Fruit fly (Drosophila melanogaster) whole organism, embryonic: ENCODE measurements around the gene CG7551.

Experiments used
- CG10267 ChIP-seq: fragments of 200-800 bp; sonication (Bioruptor generic); optimal IDR thresholded peaks from 2 replicates; lab custom pipeline; 2018; ENCODE audit warnings: missing biosample characterization, mild to moderate bottlenecking, missing genetic modification characterization, moderate library complexity
- CG11398 ChIP-seq: fragments of 200-800 bp; sonication (Bioruptor generic); optimal IDR thresholded peaks from 2 replicates; lab custom pipeline; 2016; ENCODE audit warnings: missing biosample characterization, missing genetic modification characterization
- CG12769 ChIP-seq: fragments of 200-800 bp; sonication (Bioruptor generic); optimal IDR thresholded peaks from 2 replicates; lab custom pipeline; 2019; ENCODE audit warnings: missing biosample characterization, mild to moderate bottlenecking, missing genetic modification characterization, moderate library complexity
- CG12942 ChIP-seq: fragments of 200-800 bp; sonication (Bioruptor generic); optimal IDR thresholded peaks from 3 replicates; lab custom pipeline; 2016; ENCODE audit warnings: missing biosample characterization, missing genetic modification characterization
- CG13775 ChIP-seq: fragments of 200-800 bp; sonication (Bioruptor generic); optimal IDR thresholded peaks from 3 replicates; lab custom pipeline; 2017; ENCODE audit warnings: missing biosample characterization, mild to moderate bottlenecking, missing genetic modification characterization
- CG13894 ChIP-seq: fragments of 200-800 bp; sonication (Bioruptor generic); optimal IDR thresholded peaks from 3 replicates; lab custom pipeline; 2018; ENCODE audit warnings: missing biosample characterization, mild to moderate bottlenecking, missing genetic modification characterization, moderate library complexity
- CG14014 ChIP-seq: fragments of 200-800 bp; sonication (Bioruptor generic); IDR thresholded peaks from 2 replicates; pipeline ENCODE4 v1.3.6; 2022; ENCODE audit warnings: missing biosample characterization, missing genetic modification characterization
- CG14050 ChIP-seq: fragments of 200-800 bp; sonication (Bioruptor generic); IDR thresholded peaks from 3 replicates; pipeline ENCODE4 v1.3.6; 2022; ENCODE audit warnings: missing biosample characterization, missing genetic modification characterization
- CG15073 ChIP-seq: fragments of 200-800 bp; sonication (Bioruptor generic); optimal IDR thresholded peaks from 2 replicates; lab custom pipeline; 2016; ENCODE audit warnings: missing biosample characterization, missing genetic modification characterization
- CG17912 ChIP-seq: fragments of 200-800 bp; sonication (Bioruptor generic); optimal IDR thresholded peaks from 2 replicates; lab custom pipeline; 2018; ENCODE audit warnings: missing biosample characterization, mild to moderate bottlenecking, missing genetic modification characterization
- CG2129 ChIP-seq: fragments of 200-800 bp; sonication (Bioruptor generic); IDR thresholded peaks from 2 replicates; pipeline ENCODE4 v1.3.6; 2022; ENCODE audit warnings: missing biosample characterization, missing genetic modification characterization; ENCODE audit not compliant: partially characterized antibody
- CG2889 ChIP-seq: fragments of 200-800 bp; sonication (Bioruptor generic); IDR thresholded peaks from 3 replicates; pipeline ENCODE4 v1.3.6; 2022; ENCODE audit warnings: missing biosample characterization, missing genetic modification characterization
- CG30020 ChIP-seq: fragments of 200-800 bp; optimal IDR thresholded peaks from 2 replicates; lab custom pipeline; 2019; ENCODE audit warnings: missing biosample characterization, mild to moderate bottlenecking, missing genetic modification characterization, moderate library complexity
- CG34422 ChIP-seq: fragments of 200-800 bp; sonication (Bioruptor generic); IDR thresholded peaks from 3 replicates; pipeline ENCODE4 v1.3.6; 2022; ENCODE audit warnings: missing biosample characterization, missing genetic modification characterization
- CG4730 ChIP-seq: fragments of 200-800 bp; sonication (Bioruptor generic); IDR thresholded peaks from 2 replicates; pipeline ENCODE4 v1.3.6; 2022; ENCODE audit warnings: missing biosample characterization, missing genetic modification characterization
- CG5245 ChIP-seq: fragments of 200-800 bp; sonication (Bioruptor generic); optimal IDR thresholded peaks from 3 replicates; lab custom pipeline; 2016; ENCODE audit warnings: missing biosample characterization, missing genetic modification characterization
- CG6175 ChIP-seq: fragments of 200-800 bp; sonication (Bioruptor generic); IDR thresholded peaks from 3 replicates; pipeline ENCODE4 v1.3.6; 2022; ENCODE audit warnings: missing biosample characterization, missing genetic modification characterization
- CG7745 ChIP-seq: fragments of 200-800 bp; sonication (Bioruptor generic); optimal IDR thresholded peaks from 2 replicates; lab custom pipeline; 2018; ENCODE audit warnings: missing biosample characterization, mild to moderate bottlenecking, missing genetic modification characterization, moderate library complexity
- CG7786 ChIP-seq: fragments of 200-800 bp; sonication (Bioruptor generic); optimal IDR thresholded peaks from 2 replicates; lab custom pipeline; 2016; ENCODE audit warnings: missing biosample characterization, missing genetic modification characterization
- CkIIα-i1 ChIP-seq: fragments of 200-800 bp; sonication (Bioruptor generic); IDR thresholded peaks from 2 replicates; pipeline ENCODE4 v1.3.6; 2022; ENCODE audit warnings: missing biosample characterization, missing genetic modification characterization
- HLH54F ChIP-seq: fragments of 200-800 bp; sonication (Bioruptor generic); optimal IDR thresholded peaks from 3 replicates; lab custom pipeline; 2016; ENCODE audit warnings: missing biosample characterization, missing genetic modification characterization
- Hr3 ChIP-seq: fragments of 200-800 bp; sonication (Bioruptor generic); optimal IDR thresholded peaks from 3 replicates; lab custom pipeline; 2016; ENCODE audit warnings: missing biosample characterization, missing genetic modification characterization
- Max ChIP-seq: fragments of 200-800 bp; sonication (Bioruptor generic); optimal IDR thresholded peaks from 2 replicates; lab custom pipeline; 2016; ENCODE audit warnings: missing biosample characterization, mild to moderate bottlenecking, missing genetic modification characterization
- Oli ChIP-seq: fragments of 200-800 bp; sonication (Bioruptor generic); optimal IDR thresholded peaks from 2 replicates; lab custom pipeline; 2018; ENCODE audit warnings: missing biosample characterization, mild to moderate bottlenecking, missing genetic modification characterization, moderate library complexity
- Opbp ChIP-seq: fragments of 200-800 bp; sonication (Bioruptor generic); IDR thresholded peaks from 3 replicates; pipeline ENCODE4 v1.3.6; 2022; ENCODE audit warnings: missing biosample characterization, missing genetic modification characterization; ENCODE audit not compliant: partially characterized antibody
- Rfx ChIP-seq: fragments of 200-800 bp; sonication (Bioruptor generic); IDR thresholded peaks from 2 replicates; pipeline ENCODE4 v1.3.6; 2022; ENCODE audit warnings: missing biosample characterization, missing genetic modification characterization
- ab ChIP-seq: fragments of 200-800 bp; sonication (Bioruptor generic); optimal IDR thresholded peaks from 2 replicates; lab custom pipeline; 2016; ENCODE audit warnings: missing biosample characterization, missing genetic modification characterization
- al ChIP-seq: fragments of 200-800 bp; sonication (Bioruptor generic); IDR thresholded peaks from 2 replicates; pipeline ENCODE4 v1.3.6; 2022; ENCODE audit warnings: missing biosample characterization, missing genetic modification characterization
- ato ChIP-seq: fragments of 200-800 bp; sonication (Bioruptor generic); IDR thresholded peaks from 2 replicates; pipeline ENCODE4 v1.3.6; 2022; ENCODE audit warnings: missing biosample characterization, missing genetic modification characterization; ENCODE audit not compliant: partially characterized antibody
- bcd ChIP-seq: fragments of 200-800 bp; sonication (Bioruptor generic); optimal IDR thresholded peaks from 2 replicates; lab custom pipeline; 2017; ENCODE audit warnings: missing biosample characterization, mild to moderate bottlenecking, missing genetic modification characterization
- cad ChIP-seq: fragments of >200 bp; optimal IDR thresholded peaks from 2 replicates; lab custom pipeline; 2017; ENCODE audit warnings: missing biosample characterization, missing genetic modification characterization
- crc ChIP-seq: fragments of 200-800 bp; sonication (Bioruptor generic); optimal IDR thresholded peaks from 2 replicates; lab custom pipeline; 2016; ENCODE audit warnings: missing biosample characterization, missing genetic modification characterization
- dmrt99B ChIP-seq: fragments of 200-800 bp; sonication (Bioruptor generic); optimal IDR thresholded peaks from 2 replicates; lab custom pipeline; 2018; ENCODE audit warnings: missing biosample characterization, mild to moderate bottlenecking, missing genetic modification characterization, moderate library complexity
- eve ChIP-seq, 2 experiments: fragments of >200 bp; optimal IDR thresholded peaks; 2 replicates each; lab custom pipeline; 2017; ENCODE audit warnings: missing biosample characterization in 2 of 2, missing genetic modification characterization in 2 of 2
- fd64A ChIP-seq: fragments of 200-800 bp; sonication (Bioruptor generic); optimal IDR thresholded peaks from 3 replicates; lab custom pipeline; 2018; ENCODE audit warnings: missing biosample characterization, mild to moderate bottlenecking, missing genetic modification characterization
- fru ChIP-seq: fragments of >200 bp; optimal IDR thresholded peaks from 2 replicates; lab custom pipeline; 2017
- ftz-f1 ChIP-seq: fragments of 200-800 bp; sonication (Bioruptor generic); optimal IDR thresholded peaks from 2 replicates; lab custom pipeline; 2016; ENCODE audit warnings: missing biosample characterization, missing genetic modification characterization
- gsb ChIP-seq: fragments of 200-800 bp; sonication (Bioruptor generic); IDR thresholded peaks from 2 replicates; pipeline ENCODE4 v1.3.6; 2022; ENCODE audit warnings: missing biosample characterization, missing genetic modification characterization
- ken ChIP-seq: fragments of 200-800 bp; sonication (Bioruptor generic); IDR thresholded peaks from 3 replicates; pipeline ENCODE4 v1.3.6; 2022; ENCODE audit warnings: missing biosample characterization, missing genetic modification characterization
- maf-S ChIP-seq: fragments of 200-800 bp; sonication (Bioruptor generic); optimal IDR thresholded peaks from 2 replicates; lab custom pipeline; 2016; ENCODE audit warnings: missing biosample characterization, missing genetic modification characterization
- peb ChIP-seq: fragments of 200-800 bp; sonication (Bioruptor generic); IDR thresholded peaks from 2 replicates; pipeline ENCODE4 v1.3.6; 2022; ENCODE audit warnings: missing biosample characterization, missing genetic modification characterization
- pzg ChIP-seq: fragments of 200-800 bp; sonication (Bioruptor generic); optimal IDR thresholded peaks from 3 replicates; lab custom pipeline; 2018; ENCODE audit warnings: missing biosample characterization, mild to moderate bottlenecking, missing genetic modification characterization, moderate library complexity
- rib ChIP-seq: fragments of 200-800 bp; sonication (Bioruptor generic); IDR thresholded peaks from 2 replicates; pipeline ENCODE4 v1.3.6; 2022; ENCODE audit warnings: missing biosample characterization, missing genetic modification characterization
- row ChIP-seq: fragments of 200-800 bp; sonication (Bioruptor generic); IDR thresholded peaks from 3 replicates; pipeline ENCODE4 v1.3.6; 2022; ENCODE audit warnings: missing biosample characterization, missing genetic modification characterization
- sqz ChIP-seq: fragments of 200-800 bp; sonication (Bioruptor generic); optimal IDR thresholded peaks from 3 replicates; lab custom pipeline; 2018; ENCODE audit warnings: missing biosample characterization, mild to moderate bottlenecking, missing genetic modification characterization
- trem ChIP-seq: fragments of 200-800 bp; optimal IDR thresholded peaks from 3 replicates; lab custom pipeline; 2019; ENCODE audit warnings: missing biosample characterization, mild to moderate bottlenecking, missing genetic modification characterization, moderate library complexity
- vvl ChIP-seq: fragments of 200-800 bp; sonication (Bioruptor generic); IDR thresholded peaks from 2 replicates; pipeline ENCODE4 v1.3.6; 2022; ENCODE audit warnings: missing biosample characterization, missing genetic modification characterization
- wdn ChIP-seq: fragments of 200-800 bp; sonication (Bioruptor generic); IDR thresholded peaks from 2 replicates; pipeline ENCODE4 v1.3.6; 2022; ENCODE audit warnings: missing biosample characterization, missing genetic modification characterization
- wek ChIP-seq: fragments of 200-800 bp; sonication (Bioruptor generic); optimal IDR thresholded peaks from 3 replicates; lab custom pipeline; 2018; ENCODE audit warnings: missing biosample characterization, mild to moderate bottlenecking, missing genetic modification characterization, moderate library complexity
- z ChIP-seq: fragments of 200-800 bp; sonication (Bioruptor generic); IDR thresholded peaks from 3 replicates; pipeline ENCODE4 v1.3.6; 2022; ENCODE audit warnings: missing biosample characterization, missing genetic modification characterization

Gene CG7551

dm6 chr3L:11417273-11418040, 40.8 kb upstream of the CG7551 start (continued):
- TF ChIP-seq CG11398 (GFP tag; lab: Kevin White, UChicago) = no peak
- 0 out of 2 replicates have a peak, but pooled peaks have one; percentile 41 for TF ChIP-seq rib (GFP tag; lab: Robert Waterston, UW)
- no peak for TF ChIP-seq CG15073 (GFP tag; lab: Kevin White, UChicago)
- peak; percentile 66 for TF ChIP-seq al (GFP tag; lab: Robert Waterston, UW)
- peak; percentile 68 for TF ChIP-seq ken (GFP tag; lab: Robert Waterston, UW)
- TF ChIP-seq ab (GFP tag; lab: Kevin White, UChicago) = peak; percentile 71
- peak; percentile 71; the same call in 1 of the 2 replicates for TF ChIP-seq peb (GFP tag; lab: Robert Waterston, UW)
- peak; percentile 70 for TF ChIP-seq crc (GFP tag; lab: Kevin White, UChicago)
- TF ChIP-seq cad (GFP tag; lab: Kevin White, UChicago) = no peak
- peak; percentile 89 for TF ChIP-seq CG34422 (GFP tag; lab: Robert Waterston, UW)
- peak in 1 of 2 experiments; percentile 74 for TF ChIP-seq eve (GFP tag; optimal IDR thresholded peaks at IDR 0.05; lab: Kevin White, UChicago)
- TF ChIP-seq CG13775 (GFP tag; lab: Kevin White, UChicago) = peak; percentile 75
- TF ChIP-seq bcd (GFP tag; lab: Kevin White, UChicago) = peak; percentile 77
- TF ChIP-seq CG4730 = peak; percentile 80
- peak; percentile 68 for TF ChIP-seq CG6175 (GFP tag; lab: Robert Waterston, UW)
- TF ChIP-seq gsb (GFP tag; lab: Robert Waterston, UW) = peak; percentile 62
- TF ChIP-seq sqz (GFP tag; lab: Kevin White, UChicago) = peak; percentile 82
- no peak for TF ChIP-seq pzg
- TF ChIP-seq wdn (GFP tag; lab: Robert Waterston, UW) = 0 out of 2 replicates have a peak, but pooled peaks have one; percentile 14
- TF ChIP-seq CG17912 (GFP tag; lab: Kevin White, UChicago) = no peak
- no peak for TF ChIP-seq ato (GFP tag; lab: Robert Waterston, UW)
- peak; percentile 3 for TF ChIP-seq CG7745
- no peak for TF ChIP-seq CG2129
- TF ChIP-seq CG7786 (GFP tag; lab: Kevin White, UChicago) = peak; percentile 49
- TF ChIP-seq dmrt99B (tag; lab: Kevin White, UChicago) = peak; percentile 92
- no peak for TF ChIP-seq ftz-f1 (GFP tag; lab: Kevin White, UChicago)
- TF ChIP-seq fru (lab: Kevin White, UChicago) = no peak
- TF ChIP-seq Max (GFP tag; lab: Kevin White, UChicago) = peak; percentile 84
- TF ChIP-seq z (GFP tag; lab: Robert Waterston, UW) = 0 out of 3 replicates have a peak, but pooled peaks have one; percentile 17
- TF ChIP-seq CG30020 (tag; lab: Kevin White, UChicago) = peak; percentile 58
- TF ChIP-seq CG5245 (GFP tag; lab: Kevin White, UChicago) = peak; percentile 86
- TF ChIP-seq CG12942 (GFP tag; lab: Kevin White, UChicago) = peak; percentile 60
- TF ChIP-seq wek (GFP tag; lab: Kevin White, UChicago) = peak; percentile 39
- TF ChIP-seq vvl (GFP tag; lab: Robert Waterston, UW) = peak; percentile 95
- peak; percentile 88 for TF ChIP-seq CG10267 (tag; lab: Kevin White, UChicago)
- TF ChIP-seq CG12769 (tag; lab: Kevin White, UChicago) = no peak
- peak; percentile 97 for TF ChIP-seq row (GFP tag; lab: Robert Waterston, UW)
- peak; percentile 89 for TF ChIP-seq trem (tag; lab: Kevin White, UChicago)
- peak; percentile 48; the same call in 1 of the 3 replicates for TF ChIP-seq CG2889 (GFP tag; lab: Robert Waterston, UW)
- TF ChIP-seq Oli (tag; lab: Kevin White, UChicago) = peak; percentile 86
- TF ChIP-seq CG13894 (tag; lab: Kevin White, UChicago) = peak; percentile 12
- TF ChIP-seq Opbp = peak; percentile 12; the same call in 1 of the 3 replicates
- peak; percentile 35 for TF ChIP-seq fd64A
- TF ChIP-seq HLH54F = peak; percentile 40
- peak; percentile 81 for TF ChIP-seq Hr3
- peak; percentile 49 for TF ChIP-seq maf-S
- peak; percentile 82 for TF ChIP-seq CG14050 (GFP tag; lab: Robert Waterston, UW)
- no peak for TF ChIP-seq CkIIα-i1 (GFP tag; lab: Robert Waterston, UW)
- TF ChIP-seq CG14014 (GFP tag; lab: Robert Waterston, UW) = peak; percentile 75
- peak; percentile 90 for TF ChIP-seq Rfx (GFP tag; lab: Robert Waterston, UW)
